Fruit fly (Drosophila melanogaster): Measurements from ENCODE around the gene ND-ASHI.

Gene ND-ASHI

dm6 chrX:6688620-6689400 lies 9.9 kb upstream of the ND-ASHI start, which contains the start of gene CG3184 (continued):
- TF ChIP-seq CG17612 (GFP tag; IDR thresholded peaks at IDR 0.05) (no peak), wdn (GFP tag; IDR thresholded peaks at IDR 0.05) (no peak), Usf (GFP tag; optimal IDR thresholded peaks at IDR 0.05) (no peak), CG16813 (GFP tag; IDR thresholded peaks at IDR 0.05; ENCODE audit: partially characterized antibody) (peak; percentile 45; the same call in 2 of the 3 replicates), CG3726 (GFP tag; IDR thresholded peaks at IDR 0.05) (no peak), CG11456 (GFP tag; IDR thresholded peaks at IDR 0.05) (no peak), CkIIα-i1 (GFP tag; IDR thresholded peaks at IDR 0.05) (no peak), CG15479 (GFP tag; optimal IDR thresholded peaks at IDR 0.05) (no peak), sens (GFP tag) (peak; percentile 30), zen2 (GFP tag; IDR thresholded peaks at IDR 0.05; ENCODE audit: partially characterized antibody) (0 out of 3 replicates have a peak, but pooled peaks have one; percentile 24), CG8944 (GFP tag; optimal IDR thresholded peaks at IDR 0.05) (no peak), disco-r (GFP tag; optimal IDR thresholded peaks at IDR 0.05) (no peak), sr (GFP tag; IDR thresholded peaks at IDR 0.05) (0 out of 3 replicates have a peak, but pooled peaks have one; percentile 25), CG12236 (GFP tag; optimal IDR thresholded peaks at IDR 0.05) (no peak), pzg (GFP tag; optimal IDR thresholded peaks at IDR 0.05) (peak; percentile 2), CG31388 (GFP tag; optimal IDR thresholded peaks at IDR 0.05) (no peak), CG18764 (GFP tag; optimal IDR thresholded peaks at IDR 0.05) (no peak), CG10462 (GFP tag; optimal IDR thresholded peaks at IDR 0.05) (no peak), CG8765 (GFP tag; IDR thresholded peaks at IDR 0.05) (no peak), CG6175 (GFP tag; IDR thresholded peaks at IDR 0.05) (no peak), run (tag; optimal IDR thresholded peaks at IDR 0.05) (no peak), CG32767 (GFP tag; IDR thresholded peaks at IDR 0.05) (no peak), CG4424 (GFP tag; optimal IDR thresholded peaks at IDR 0.05) (no peak), Deaf1 (tag; optimal IDR thresholded peaks at IDR 0.05) (no peak), cwo (GFP tag; optimal IDR thresholded peaks at IDR 0.05) (no peak), bcd (GFP tag; optimal IDR thresholded peaks at IDR 0.05) (no peak), Dll (GFP tag; IDR thresholded peaks at IDR 0.05; ENCODE audit: partially characterized antibody) (peak; percentile 29; the same call in 1 of the 4 replicates), ac (GFP tag; optimal IDR thresholded peaks at IDR 0.05) (no peak), prd (optimal IDR thresholded peaks at IDR 0.05) (no peak), prd (GFP tag; IDR thresholded peaks at IDR 0.05) (no peak), CG12219 (GFP tag; optimal IDR thresholded peaks at IDR 0.05) (no peak), CG4820 (GFP tag; optimal IDR thresholded peaks at IDR 0.05) (no peak), p53 (GFP tag; optimal IDR thresholded peaks at IDR 0.05) (peak; percentile 90), CG15011 (GFP tag; optimal IDR thresholded peaks at IDR 0.05) (no peak), nerfin-1 (tag; optimal IDR thresholded peaks at IDR 0.05) (no peak), CG8359 (GFP tag; optimal IDR thresholded peaks at IDR 0.05; ENCODE audit: borderline replicate concordance) (no peak), CG1792 (GFP tag; optimal IDR thresholded peaks at IDR 0.05) (no peak), CG1603 (tag; optimal IDR thresholded peaks at IDR 0.05) (no peak), Gsc (GFP tag; IDR thresholded peaks at IDR 0.05) (no peak), dysf (GFP tag; IDR thresholded peaks at IDR 0.05) (no peak), Ets97D (GFP tag; optimal IDR thresholded peaks at IDR 0.05) (peak; percentile 37), CG12391 (tag; optimal IDR thresholded peaks at IDR 0.05) (no peak), Drgx (GFP tag; IDR thresholded peaks at IDR 0.05) (no peak), nmo (GFP tag; optimal IDR thresholded peaks at IDR 0.05) (no peak), stwl (tag; optimal IDR thresholded peaks at IDR 0.05) (peak; percentile 30), vfl (GFP tag; optimal IDR thresholded peaks at IDR 0.05) (no peak), CG16815 (GFP tag; optimal IDR thresholded peaks at IDR 0.05) (no peak), fd64A (GFP tag; optimal IDR thresholded peaks at IDR 0.05) (no peak), oc (tag; optimal IDR thresholded peaks at IDR 0.05) (no peak), trem (tag; optimal IDR thresholded peaks at IDR 0.05) (no peak)

Measured in whole organism, embryonic.